Fruit fly (Drosophila melanogaster) whole organism, prepupa: ENCODE measurements around the gene CG15445.

Experiments
- Blimp-1 ChIP-seq: fragments of 200-800 bp; sonication (Bioruptor generic); optimal IDR thresholded peaks from 3 replicates; lab custom pipeline; 2017; ENCODE audit warnings: missing biosample characterization, missing genetic modification characterization, mild to moderate bottlenecking, moderate library complexity, missing genetic modification reagents
- CG10631 ChIP-seq: fragments of 200-800 bp; sonication (Bioruptor generic); optimal IDR thresholded peaks from 2 replicates; lab custom pipeline; 2016; ENCODE audit warnings: missing biosample characterization, missing genetic modification characterization
- CG10669 ChIP-seq: fragments of 200-800 bp; sonication (Bioruptor generic); optimal IDR thresholded peaks from 3 replicates; lab custom pipeline; 2018; ENCODE audit warnings: missing biosample characterization, mild to moderate bottlenecking, missing genetic modification characterization, moderate library complexity
- CG11294 ChIP-seq: fragments of 200-800 bp; sonication (Bioruptor generic); IDR thresholded peaks from 2 replicates; pipeline ENCODE4 v1.3.6; 2022; ENCODE audit warnings: missing biosample characterization, missing genetic modification characterization
- CG11762 ChIP-seq: fragments of 200-800 bp; sonication (Bioruptor generic); optimal IDR thresholded peaks from 3 replicates; lab custom pipeline; 2016; ENCODE audit warnings: missing biosample characterization, missing genetic modification characterization; ENCODE audit not compliant: insufficient read depth
- CG11902 ChIP-seq: fragments of 200-800 bp; sonication (Bioruptor generic); optimal IDR thresholded peaks from 3 replicates; lab custom pipeline; 2016; ENCODE audit warnings: missing biosample characterization, missing genetic modification characterization
- CG15336 ChIP-seq: fragments of 200-800 bp; sonication (Bioruptor generic); IDR thresholded peaks from 2 replicates; pipeline ENCODE4 v1.3.6; 2022; ENCODE audit warnings: missing biosample characterization, missing genetic modification characterization
- CG16779 ChIP-seq: fragments of 200-800 bp; sonication (Bioruptor generic); optimal IDR thresholded peaks from 3 replicates; lab custom pipeline; 2017; ENCODE audit warnings: missing biosample characterization, mild to moderate bottlenecking, missing genetic modification characterization
- CG3032 ChIP-seq: fragments of 200-800 bp; optimal IDR thresholded peaks from 2 replicates; lab custom pipeline; 2019; ENCODE audit warnings: missing biosample characterization, mild to moderate bottlenecking, missing genetic modification characterization, moderate library complexity
- CG31627 ChIP-seq: fragments of 200-800 bp; sonication (Bioruptor generic); optimal IDR thresholded peaks from 3 replicates; lab custom pipeline; 2016; ENCODE audit warnings: missing biosample characterization, missing genetic modification characterization
- CG32006 ChIP-seq: fragments of 200-800 bp; sonication (Bioruptor generic); optimal IDR thresholded peaks from 3 replicates; lab custom pipeline; 2017; ENCODE audit warnings: missing biosample characterization, mild to moderate bottlenecking, missing genetic modification characterization
- CG3919 ChIP-seq: fragments of 200-800 bp; sonication (Bioruptor generic); optimal IDR thresholded peaks from 3 replicates; lab custom pipeline; 2016; ENCODE audit warnings: missing biosample characterization, missing genetic modification characterization
- CG4318 ChIP-seq: fragments of 200-800 bp; sonication (Bioruptor generic); optimal IDR thresholded peaks from 3 replicates; lab custom pipeline; 2017; ENCODE audit warnings: missing biosample characterization, mild to moderate bottlenecking, missing genetic modification characterization
- CG6163 ChIP-seq: fragments of 200-800 bp; sonication (Bioruptor generic); IDR thresholded peaks from 3 replicates; pipeline ENCODE4 v1.3.6; 2022; ENCODE audit warnings: missing biosample characterization, missing genetic modification characterization
- CG6276 ChIP-seq: fragments of 200-800 bp; sonication (Bioruptor generic); optimal IDR thresholded peaks from 2 replicates; lab custom pipeline; 2017; ENCODE audit warnings: missing biosample characterization, mild to moderate bottlenecking, missing genetic modification characterization
- CG7368 ChIP-seq: fragments of 200-800 bp; sonication (Bioruptor generic); optimal IDR thresholded peaks from 3 replicates; lab custom pipeline; 2016; ENCODE audit warnings: missing biosample characterization, missing genetic modification characterization
- CG8119 ChIP-seq: fragments of 200-800 bp; sonication (Bioruptor generic); IDR thresholded peaks from 3 replicates; pipeline ENCODE4 v1.3.6; 2022; ENCODE audit warnings: missing biosample characterization, missing genetic modification characterization
- CG8319 ChIP-seq: fragments of 200-800 bp; sonication (Bioruptor generic); optimal IDR thresholded peaks from 3 replicates; lab custom pipeline; 2016; ENCODE audit warnings: missing biosample characterization, missing genetic modification characterization
- CG8632 ChIP-seq: fragments of 200-800 bp; sonication (Bioruptor generic); optimal IDR thresholded peaks from 3 replicates; lab custom pipeline; 2016; ENCODE audit warnings: missing biosample characterization, missing genetic modification characterization
- Eip75B ChIP-seq: fragments of 200-800 bp; sonication (Bioruptor generic); optimal IDR thresholded peaks from 3 replicates; lab custom pipeline; 2016; ENCODE audit warnings: missing biosample characterization, missing genetic modification characterization
- Eip78C ChIP-seq: fragments of 200-800 bp; sonication (Bioruptor generic); peaks from one replicate; lab custom pipeline; 2016; ENCODE audit warnings: missing biosample characterization, missing genetic modification characterization
- Eip93F ChIP-seq: fragments of 200-800 bp; sonication (Bioruptor generic); optimal IDR thresholded peaks from 2 replicates; lab custom pipeline; 2016; ENCODE audit warnings: missing biosample characterization, mild to moderate bottlenecking, missing genetic modification characterization
- Ets21C ChIP-seq: fragments of 200-800 bp; sonication (Bioruptor generic); optimal IDR thresholded peaks from 3 replicates; lab custom pipeline; 2016; ENCODE audit warnings: missing biosample characterization, missing genetic modification characterization
- Ets96B ChIP-seq: fragments of 200-800 bp; optimal IDR thresholded peaks from 2 replicates; lab custom pipeline; 2019; ENCODE audit warnings: missing biosample characterization, mild to moderate bottlenecking, missing genetic modification characterization, moderate library complexity
- Hr38 ChIP-seq: sonication (Bioruptor generic); optimal IDR thresholded peaks from 2 replicates; lab custom pipeline; 2016; ENCODE audit warnings: missing biosample characterization, missing genetic modification characterization
- Hr39 ChIP-seq: fragments of 200-800 bp; sonication (Bioruptor generic); optimal IDR thresholded peaks from 2 replicates; lab custom pipeline; 2016; ENCODE audit warnings: missing biosample characterization, missing genetic modification characterization
- Hr4 ChIP-seq: fragments of 200-800 bp; sonication (Bioruptor generic); optimal IDR thresholded peaks from 3 replicates; lab custom pipeline; 2016; ENCODE audit warnings: missing biosample characterization, missing genetic modification characterization
- Met ChIP-seq: fragments of 200-800 bp; sonication (Bioruptor generic); optimal IDR thresholded peaks from 3 replicates; lab custom pipeline; 2016; ENCODE audit warnings: missing biosample characterization, missing genetic modification characterization
- OdsH ChIP-seq: fragments of 200-800 bp; sonication (Bioruptor generic); optimal IDR thresholded peaks from 3 replicates; lab custom pipeline; 2016; ENCODE audit warnings: missing biosample characterization, missing genetic modification characterization
- Sox102F ChIP-seq: fragments of 200-800 bp; sonication (Bioruptor generic); optimal IDR thresholded peaks from 2 replicates; lab custom pipeline; 2016; ENCODE audit warnings: missing biosample characterization, mild to moderate bottlenecking, missing genetic modification characterization
- Sox14 ChIP-seq: fragments of 200-800 bp; sonication (Bioruptor generic); optimal IDR thresholded peaks from 3 replicates; lab custom pipeline; 2016; ENCODE audit warnings: missing biosample characterization, missing genetic modification characterization
- achi ChIP-seq: fragments of 200-800 bp; sonication (Bioruptor generic); optimal IDR thresholded peaks from 3 replicates; lab custom pipeline; 2016; ENCODE audit warnings: missing biosample characterization, missing genetic modification characterization
- acj6 ChIP-seq: fragments of 200-800 bp; sonication (Bioruptor generic); optimal IDR thresholded peaks from 3 replicates; lab custom pipeline; 2016; ENCODE audit warnings: missing biosample characterization, missing genetic modification characterization
- cyc ChIP-seq: fragments of 200-800 bp; sonication (Bioruptor generic); optimal IDR thresholded peaks from 3 replicates; lab custom pipeline; 2016; ENCODE audit warnings: missing biosample characterization, missing genetic modification characterization
- dac ChIP-seq: fragments of 200-800 bp; sonication (Bioruptor generic); optimal IDR thresholded peaks from 2 replicates; lab custom pipeline; 2017; ENCODE audit warnings: missing biosample characterization, mild to moderate bottlenecking, missing genetic modification characterization
- dsx ChIP-seq: fragments of 200-800 bp; optimal IDR thresholded peaks from 3 replicates; lab custom pipeline; 2019; ENCODE audit warnings: missing biosample characterization, mild to moderate bottlenecking, missing genetic modification characterization, moderate library complexity; ENCODE audit not compliant: poor library complexity, severe bottlenecking
- eg ChIP-seq: fragments of 200-800 bp; sonication (Bioruptor generic); IDR thresholded peaks from 3 replicates; pipeline ENCODE4 v1.3.6; 2022; ENCODE audit warnings: missing biosample characterization, missing genetic modification characterization
- esn ChIP-seq: fragments of 200-800 bp; sonication (Bioruptor generic); optimal IDR thresholded peaks from 2 replicates; lab custom pipeline; 2016; ENCODE audit warnings: missing biosample characterization, mild to moderate bottlenecking, missing genetic modification characterization, moderate library complexity
- lz ChIP-seq: fragments of 200-800 bp; sonication (Bioruptor generic); optimal IDR thresholded peaks from 3 replicates; lab custom pipeline; 2016; ENCODE audit warnings: missing biosample characterization, missing genetic modification characterization
- net ChIP-seq: fragments of 200-800 bp; sonication (Bioruptor generic); optimal IDR thresholded peaks from 3 replicates; lab custom pipeline; 2016; ENCODE audit warnings: missing biosample characterization, missing genetic modification characterization
- salr ChIP-seq, 2 experiments: fragments of 200-800 bp; sonication (Bioruptor generic); optimal IDR thresholded peaks; 3 replicates each; lab custom pipeline; 2016 to 2018; ENCODE audit warnings: missing biosample characterization in 2 of 2, missing genetic modification characterization in 2 of 2, mild to moderate bottlenecking in 1 of 2
- svp ChIP-seq: fragments of 200-800 bp; sonication (Bioruptor generic); peaks from one replicate; lab custom pipeline; 2016; ENCODE audit warnings: missing biosample characterization, missing genetic modification characterization
- topi ChIP-seq: fragments of 200-800 bp; sonication (Bioruptor generic); optimal IDR thresholded peaks from 3 replicates; lab custom pipeline; 2016; ENCODE audit warnings: missing biosample characterization, missing genetic modification characterization
- vri ChIP-seq: fragments of 200-800 bp; sonication (Bioruptor generic); optimal IDR thresholded peaks from 3 replicates; lab custom pipeline; 2016; ENCODE audit warnings: missing biosample characterization, mild to moderate bottlenecking, missing genetic modification characterization

Gene CG15445

DNA sequence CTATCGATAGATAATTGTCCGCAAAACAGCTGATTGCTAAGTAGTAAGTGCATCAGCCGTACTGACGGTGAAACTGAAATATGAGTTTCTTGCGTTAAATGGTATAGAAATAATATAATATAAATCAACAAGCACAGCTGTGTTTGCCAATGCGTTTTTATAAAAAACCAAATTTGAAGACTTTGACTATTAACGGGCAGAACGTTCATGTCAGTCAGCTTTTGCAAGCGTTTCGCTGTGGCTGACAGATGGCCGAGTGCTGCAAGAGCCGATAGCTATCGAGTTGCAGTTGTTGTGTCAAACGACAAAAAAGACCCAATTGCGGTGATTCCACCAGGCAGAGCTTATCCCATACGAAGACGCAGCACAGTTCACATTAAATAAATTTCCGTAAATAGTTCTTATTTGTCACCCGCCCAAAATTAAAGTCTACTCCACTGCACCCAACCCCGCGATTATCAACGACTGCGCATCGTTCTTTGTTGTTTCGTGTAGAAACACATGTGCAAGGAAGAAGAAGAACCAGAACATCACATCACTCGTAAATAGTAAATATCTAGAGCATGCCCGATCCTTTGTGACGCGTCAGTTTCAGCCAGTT lies at the start of gene CG15445, which contains the start of gene unc:
TSS of gene CG15445 (plus strand) at position 296 of the 601 bp plus-strand sequence.
TSS of gene unc (minus strand) at position 51 of the 601 bp plus-strand sequence.
- TF ChIP-seq achi (GFP tag; lab: Kevin White, UChicago) (peak; percentile 85), lz (GFP tag; lab: Kevin White, UChicago) (peak; percentile 11), Eip75B (GFP tag; lab: Kevin White, UChicago) (peak; percentile 12), Blimp-1 (GFP tag; lab: Kevin White, UChicago) (no peak), CG31627 (peak; percentile 32), vri (GFP tag; lab: Kevin White, UChicago) (no peak), CG16779 (tag; lab: Kevin White, UChicago) (no peak), svp (GFP tag; lab: Kevin White, UChicago) (peak; percentile 33), topi (peak; percentile 28), Hr39 (GFP tag; lab: Kevin White, UChicago) (peak; percentile 17), Eip78C (peak; percentile 46), CG11902 (GFP tag; lab: Kevin White, UChicago) (peak; percentile 10), CG10669 (no peak), Sox14 (GFP tag; lab: Kevin White, UChicago) (peak; percentile 92), CG6276 (GFP tag; lab: Kevin White, UChicago) (no peak), CG10631 (GFP tag; lab: Kevin White, UChicago) (no peak), esn (GFP tag; lab: Kevin White, UChicago) (peak; percentile 17), acj6 (GFP tag; lab: Kevin White, UChicago) (no peak), CG11762 (no peak), cyc (GFP tag; lab: Kevin White, UChicago) (peak; percentile 11)

DNA sequence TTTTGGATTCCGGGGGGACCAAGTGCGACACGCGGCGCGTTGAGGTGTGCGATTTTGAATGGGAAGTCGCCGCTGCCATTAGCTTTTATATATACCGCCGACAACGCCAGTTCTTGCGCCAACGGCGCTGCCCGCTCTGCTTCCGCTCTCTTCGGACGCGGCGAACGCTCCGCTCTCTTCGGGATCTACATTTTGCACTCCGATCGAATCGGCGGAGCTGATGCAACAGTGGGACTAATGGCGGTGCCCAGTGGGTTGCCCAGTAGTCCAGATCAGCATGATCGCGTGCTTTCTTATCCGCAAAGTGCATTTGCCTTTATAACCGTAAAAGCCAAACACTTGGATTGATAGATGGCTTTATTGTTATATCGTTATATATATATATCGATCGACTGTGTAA lies 49.5 kb upstream of the CG15445 start, which contains the start of gene CG32512:
TSS of gene CG32512 (minus strand) at position 67 of the 400 bp plus-strand sequence.
- TF ChIP-seq dac (GFP tag; lab: Kevin White, UChicago) (no peak), CG6276 (GFP tag; lab: Kevin White, UChicago) (no peak), CG8319 (GFP tag; lab: Kevin White, UChicago) (no peak), lz (GFP tag; lab: Kevin White, UChicago) (no peak), eg (GFP tag; lab: Robert Waterston, UW) (peak; percentile 53; the same call in 1 of the 3 replicates), vri (GFP tag; lab: Kevin White, UChicago) (peak; percentile 16), CG15336 (peak; percentile 12; the same call in 1 of the 2 replicates), CG6163 (GFP tag; lab: Robert Waterston, UW) (peak; percentile 49), CG11902 (GFP tag; lab: Kevin White, UChicago) (no peak), CG8119 (GFP tag; lab: Robert Waterston, UW) (peak; percentile 13; the same call in 1 of the 3 replicates), Hr39 (GFP tag; lab: Kevin White, UChicago) (peak; percentile 1), Hr38 (GFP tag; lab: Kevin White, UChicago) (no peak), acj6 (GFP tag; lab: Kevin White, UChicago) (no peak)

DNA sequence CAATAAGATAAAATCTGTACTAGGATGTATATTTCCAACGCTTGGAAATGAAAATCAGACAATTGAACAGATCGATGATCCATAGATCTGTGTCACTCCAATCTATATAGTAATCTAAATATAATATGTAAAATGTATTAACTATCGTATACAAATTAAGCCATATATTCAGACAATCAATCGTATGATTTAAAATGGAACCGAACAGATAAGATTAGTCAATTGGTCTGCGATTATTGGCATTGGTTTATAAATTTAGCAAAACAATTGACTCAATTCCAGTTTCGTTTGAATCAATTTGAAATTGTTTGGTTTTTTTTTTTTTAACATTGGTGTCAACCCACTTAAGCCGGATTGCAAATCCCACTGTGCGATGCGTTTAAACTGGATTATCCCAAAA lies 49.1 kb upstream of the CG15445 start:
- peak; percentile 32 for TF ChIP-seq dac (GFP tag; lab: Kevin White, UChicago)
- TF ChIP-seq CG32006 (GFP tag; lab: Kevin White, UChicago): peak; percentile 75
- peak; percentile 33 for TF ChIP-seq CG8632 (GFP tag; lab: Kevin White, UChicago)
- TF ChIP-seq Blimp-1 (GFP tag; lab: Kevin White, UChicago): no peak
- TF ChIP-seq Ets21C (GFP tag; lab: Kevin White, UChicago): no peak
- no peak for TF ChIP-seq Hr38 (GFP tag; lab: Kevin White, UChicago)
- TF ChIP-seq Ets96B (tag; lab: Kevin White, UChicago): no peak
- no peak for TF ChIP-seq Sox102F (GFP tag; lab: Kevin White, UChicago)
- peak; percentile 25 for TF ChIP-seq CG31627
- TF ChIP-seq CG11294 (GFP tag; lab: Robert Waterston, UW): no peak
- TF ChIP-seq salr (GFP tag; optimal IDR thresholded peaks at IDR 0.05; lab: Kevin White, UChicago): peak; percentile 16 to 72
- 0 out of 3 replicates have a peak, but pooled peaks have one; percentile 25 for TF ChIP-seq CG8119 (GFP tag; lab: Robert Waterston, UW)
- TF ChIP-seq eg (GFP tag; lab: Robert Waterston, UW): peak; percentile 49; the same call in 2 of the 3 replicates
- peak; percentile 43 for TF ChIP-seq OdsH (GFP tag; lab: Kevin White, UChicago)
- peak; percentile 52 for TF ChIP-seq CG6276 (GFP tag; lab: Kevin White, UChicago)
- TF ChIP-seq achi (GFP tag; lab: Kevin White, UChicago): peak; percentile 32
- no peak for TF ChIP-seq dsx (GFP tag; lab: Kevin White, UChicago)
- TF ChIP-seq CG7368: peak; percentile 8
- TF ChIP-seq CG3919 (GFP tag; lab: Kevin White, UChicago): peak; percentile 15
- no peak for TF ChIP-seq Eip93F (GFP tag; lab: Kevin White, UChicago)
- TF ChIP-seq Hr4 (GFP tag; lab: Kevin White, UChicago): peak; percentile 16
- peak; percentile 51 for TF ChIP-seq net (GFP tag; lab: Kevin White, UChicago)
- peak; percentile 28 for TF ChIP-seq Eip75B (GFP tag; lab: Kevin White, UChicago)
- peak; percentile 10 for TF ChIP-seq Hr39 (GFP tag; lab: Kevin White, UChicago)
- TF ChIP-seq svp (GFP tag; lab: Kevin White, UChicago): peak; percentile 80
- TF ChIP-seq CG4318 (GFP tag; lab: Kevin White, UChicago): peak; percentile 56
- no peak for TF ChIP-seq CG3032 (tag; lab: Kevin White, UChicago)
- TF ChIP-seq CG11762: no peak
- TF ChIP-seq Met (GFP tag; lab: Kevin White, UChicago): peak; percentile 38
- peak; percentile 34 for TF ChIP-seq CG8319 (GFP tag; lab: Kevin White, UChicago)
